Fruit fly (Drosophila melanogaster): ENCODE measurements around the gene tal-3A.

The tal-3A gene

DNA sequence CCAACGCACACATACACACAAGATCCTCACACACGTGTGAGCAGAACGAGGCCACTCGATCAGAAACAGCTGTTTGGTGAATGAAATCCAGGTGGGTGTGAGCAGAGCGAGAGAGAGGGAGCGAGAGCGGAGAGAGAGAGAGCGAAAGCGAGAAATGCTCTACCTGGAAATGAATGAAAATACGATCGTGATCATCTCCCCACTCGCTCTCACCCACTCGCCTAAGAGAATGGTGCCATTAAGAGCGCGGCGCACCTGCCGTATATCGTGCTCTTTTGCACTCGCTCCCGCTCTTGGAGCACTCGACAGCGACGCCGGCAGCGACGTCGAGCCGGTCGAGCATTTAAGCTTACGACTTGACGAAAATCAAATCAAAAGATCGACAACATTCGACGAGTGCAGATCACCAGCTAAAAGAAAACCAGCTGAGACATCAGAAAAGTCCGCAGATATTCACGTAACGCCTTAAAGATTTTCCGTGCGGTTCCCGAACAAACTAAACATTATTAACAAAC lies at the start of gene tal-3A, which contains the start of the genes tal-1A, tal-2A and tal-AA (continued):
- TF ChIP-seq ato (GFP tag; IDR thresholded peaks at IDR 0.05; ENCODE audit: partially characterized antibody) (no peak), CrebB (tag; optimal IDR thresholded peaks at IDR 0.05) (peak; percentile 10), repo (GFP tag; optimal IDR thresholded peaks at IDR 0.05) (no peak), CG12942 (GFP tag; optimal IDR thresholded peaks at IDR 0.05) (no peak), Hsf (GFP tag; optimal IDR thresholded peaks at IDR 0.05) (no peak), CG15269 (tag; optimal IDR thresholded peaks at IDR 0.05) (no peak), kah (GFP tag; optimal IDR thresholded peaks at IDR 0.05) (peak; percentile 45), Hr3 (GFP tag; optimal IDR thresholded peaks at IDR 0.05) (no peak), CG4820 (GFP tag; optimal IDR thresholded peaks at IDR 0.05) (no peak), zen (tag; optimal IDR thresholded peaks at IDR 0.05) (no peak), Dp (GFP tag; optimal IDR thresholded peaks at IDR 0.05) (no peak), ro (GFP tag; IDR thresholded peaks at IDR 0.05) (no peak), CG10321 (GFP tag; IDR thresholded peaks at IDR 0.05) (0 out of 2 replicates have a peak, but pooled peaks have one; percentile 27), CG3407 (GFP tag; optimal IDR thresholded peaks at IDR 0.05) (no peak), emc (GFP tag; optimal IDR thresholded peaks at IDR 0.05) (no peak), CG42726 (GFP tag; IDR thresholded peaks at IDR 0.05; ENCODE audit: partially characterized antibody) (no peak), ttk (GFP tag; IDR thresholded peaks at IDR 0.05) (no peak), dpn (GFP tag; optimal IDR thresholded peaks at IDR 0.05) (no peak), vnd (GFP tag; IDR thresholded peaks at IDR 0.05; ENCODE audit: partially characterized antibody) (no peak), ase (GFP tag; IDR thresholded peaks at IDR 0.05) (no peak), CG16779 (GFP tag; IDR thresholded peaks at IDR 0.05) (no peak), tup (GFP tag; optimal IDR thresholded peaks at IDR 0.05) (no peak), CG8924 (tag; optimal IDR thresholded peaks at IDR 0.05) (peak; percentile 17), CG12391 (tag; optimal IDR thresholded peaks at IDR 0.05) (no peak), CG14965 (GFP tag; optimal IDR thresholded peaks at IDR 0.05; ENCODE audit: borderline replicate concordance) (no peak), Ets65A (GFP tag) (peak; percentile 44), rib (GFP tag; IDR thresholded peaks at IDR 0.05) (no peak; the same call in 1 of the 2 replicates), NFAT (GFP tag; IDR thresholded peaks at IDR 0.05) (no peak), scrt (GFP tag; optimal IDR thresholded peaks at IDR 0.05) (no peak), CG6791 (GFP tag; IDR thresholded peaks at IDR 0.05; ENCODE audit: partially characterized antibody) (no peak), pan (optimal IDR thresholded peaks at IDR 0.05) (no peak), pan (GFP tag; optimal IDR thresholded peaks at IDR 0.05 in 1 of 2, IDR thresholded peaks at IDR 0.05 in 1 of 2) (peak in 1 of 2 experiments; percentile 39), CG14014 (GFP tag; IDR thresholded peaks at IDR 0.05) (peak; percentile 30; the same call in 1 of the 2 replicates), cg (GFP tag; optimal IDR thresholded peaks at IDR 0.05) (peak; percentile 77), lmd (GFP tag; IDR thresholded peaks at IDR 0.05) (no peak), CG15479 (GFP tag; optimal IDR thresholded peaks at IDR 0.05) (no peak), inv (GFP tag; IDR thresholded peaks at IDR 0.05; ENCODE audit: partially characterized antibody) (no peak), CG2678 (tag; optimal IDR thresholded peaks at IDR 0.05) (no peak), Hand (GFP tag; optimal IDR thresholded peaks at IDR 0.05) (no peak), CG1603 (tag; optimal IDR thresholded peaks at IDR 0.05) (no peak), CG31441 (GFP tag; IDR thresholded peaks at IDR 0.05) (no peak), wor (GFP tag; IDR thresholded peaks at IDR 0.05) (no peak), fu2 (GFP tag; optimal IDR thresholded peaks at IDR 0.05) (no peak), pzg (GFP tag; optimal IDR thresholded peaks at IDR 0.05) (no peak), run (tag; optimal IDR thresholded peaks at IDR 0.05) (no peak), CG2116 (GFP tag; optimal IDR thresholded peaks at IDR 0.05) (no peak), PHDP (tag; optimal IDR thresholded peaks at IDR 0.05) (no peak), unpg (GFP tag; optimal IDR thresholded peaks at IDR 0.05) (peak; percentile 6), sob (GFP tag; IDR thresholded peaks at IDR 0.05) (peak; percentile 48; the same call in 1 of the 2 replicates), Eip74EF (GFP tag; optimal IDR thresholded peaks at IDR 0.05) (peak in 1 of 2 experiments; percentile 72)

All from whole organism, embryonic.